Worm (Caenorhabditis elegans) whole organism, midembryonic: ENCODE data around the gene F47G9.4.
A peak's percentile ranks its signal among the peaks of the same experiment; 100 is the strongest.

ENCODE experiments used
- T22C8.4 ChIP-seq: fragments of 200-800 bp; sonication (Bioruptor generic); IDR thresholded peaks from 2 replicates; pipeline ENCODE4 v1.3.6; 2022; ENCODE audit warnings: missing genetic modification characterization, missing compliant biosample characterization
- cog-1 ChIP-seq: sonication (generic microtip); optimal IDR thresholded peaks from 2 replicates; lab custom pipeline; 2016; ENCODE audit warnings: missing genetic modification characterization, missing compliant biosample characterization
- flt-1 ChIP-seq: fragments of 200-800 bp; sonication (Bioruptor generic); IDR thresholded peaks from 2 replicates; pipeline ENCODE4 v1.3.6; 2022; ENCODE audit warnings: missing genetic modification characterization, missing compliant biosample characterization
- klf-2 ChIP-seq: fragments of 200-800 bp; sonication (Bioruptor generic); conservative IDR thresholded peaks from 2 replicates; pipeline ENCODE4 v1.3.6; 2022; ENCODE audit warnings: missing genetic modification reagents, missing genetic modification characterization, missing compliant biosample characterization
- med-1 ChIP-seq: sonication (generic microtip); optimal IDR thresholded peaks from 2 replicates; lab custom pipeline; 2017; ENCODE audit warnings: missing genetic modification characterization, mild to moderate bottlenecking, missing compliant biosample characterization, antibody characterized with exemption, missing genetic modification reagents; ENCODE audit not compliant: insufficient read depth
- ref-1 ChIP-seq: fragments of 200-800 bp; sonication (Bioruptor generic); conservative IDR thresholded peaks from 2 replicates; pipeline ENCODE4 v1.3.6; 2022; ENCODE audit warnings: missing genetic modification reagents, missing genetic modification characterization, missing compliant biosample characterization
- tab-1 ChIP-seq: fragments of 200-800 bp; sonication (Bioruptor generic); IDR thresholded peaks from 2 replicates; pipeline ENCODE4 v1.3.6; 2022; ENCODE audit warnings: missing genetic modification characterization, missing compliant biosample characterization
- ztf-23 ChIP-seq: fragments of 200-800 bp; sonication (Bioruptor generic); IDR thresholded peaks from 2 replicates; pipeline ENCODE4 v1.3.6; 2022; ENCODE audit warnings: missing genetic modification reagents, missing genetic modification characterization, missing compliant biosample characterization
- ztf-29 ChIP-seq: fragments of 200-800 bp; sonication (Bioruptor generic); IDR thresholded peaks from 2 replicates; pipeline ENCODE4 v1.3.6; 2022; ENCODE audit warnings: missing genetic modification reagents, missing genetic modification characterization, missing compliant biosample characterization

F47G9.4 gene

ce11 chrV:11321719-11322118 is at the start of gene F47G9.4:
Gene F47G9.4, minus strand, starts transcription at chrV:11321816.
- no peak for TF ChIP-seq med-1
- TF ChIP-seq ztf-23 (GFP tag; lab: Robert Waterston, UW) = no peak
- TF ChIP-seq tab-1 (GFP tag; lab: Robert Waterston, UW) = no peak
- no peak for TF ChIP-seq cog-1 (tag; lab: Kevin White, UChicago)
- TF ChIP-seq flt-1 (GFP tag; lab: Robert Waterston, UW) = no peak
- TF ChIP-seq ztf-29 (GFP tag; lab: Robert Waterston, UW) = no peak
- no peak for TF ChIP-seq ref-1 (GFP tag; lab: Robert Waterston, UW)
- no peak for TF ChIP-seq klf-2 (GFP tag; lab: Robert Waterston, UW)

ce11 chrV:11366129-11366528 is 44.5 kb upstream of the F47G9.4 start, which contains the start of gene dop-5:
Gene dop-5, minus strand, starts transcription at chrV:11366229.
- TF ChIP-seq cog-1 (tag; lab: Kevin White, UChicago) (no peak), med-1 (no peak), tab-1 (GFP tag; lab: Robert Waterston, UW) (no peak), klf-2 (GFP tag; lab: Robert Waterston, UW) (no peak), flt-1 (GFP tag; lab: Robert Waterston, UW) (no peak), T22C8.4 (GFP tag; lab: Robert Waterston, UW) (no peak)

- TF ChIP-seq ztf-23 (GFP tag; lab: Robert Waterston, UW) = no peak
- TF ChIP-seq flt-1 (GFP tag; lab: Robert Waterston, UW) = no peak
- TF ChIP-seq T22C8.4 (GFP tag; lab: Robert Waterston, UW) = no peak
- TF ChIP-seq ztf-29 (GFP tag; lab: Robert Waterston, UW) = no peak
- TF ChIP-seq med-1 = no peak
- no peak for TF ChIP-seq klf-2 (GFP tag; lab: Robert Waterston, UW)
- no peak for TF ChIP-seq ref-1 (GFP tag; lab: Robert Waterston, UW)
- TF ChIP-seq cog-1 (tag; lab: Kevin White, UChicago) = no peak
Observed at ce11 chrV:11363575-11363974, 42.0 kb upstream of the F47G9.4 start.

- TF ChIP-seq med-1 = no peak
- TF ChIP-seq ref-1 (GFP tag; lab: Robert Waterston, UW) = no peak
- TF ChIP-seq ztf-23 (GFP tag; lab: Robert Waterston, UW) = no peak
- TF ChIP-seq ztf-29 (GFP tag; lab: Robert Waterston, UW) = no peak
- TF ChIP-seq tab-1 (GFP tag; lab: Robert Waterston, UW) = no peak
- TF ChIP-seq flt-1 (GFP tag; lab: Robert Waterston, UW) = no peak
- no peak for TF ChIP-seq klf-2 (GFP tag; lab: Robert Waterston, UW)
- TF ChIP-seq cog-1 (tag; lab: Kevin White, UChicago) = no peak
- TF ChIP-seq T22C8.4 (GFP tag; lab: Robert Waterston, UW) = no peak
Observed at ce11 chrV:11354264-11354663, 32.6 kb upstream of the F47G9.4 start.

ce11 chrV:11352893-11353292 is 31.3 kb upstream of the F47G9.4 start, which contains the start of gene npr-25:
Gene npr-25, minus strand, starts transcription at chrV:11352993.
- TF ChIP-seq ref-1 (GFP tag; lab: Robert Waterston, UW) (no peak), klf-2 (GFP tag; lab: Robert Waterston, UW) (no peak)

ce11 chrV:11351263-11351662 is 29.6 kb upstream of the F47G9.4 start:
- TF ChIP-seq ztf-29 (GFP tag; lab: Robert Waterston, UW) = no peak
- no peak for TF ChIP-seq tab-1 (GFP tag; lab: Robert Waterston, UW)
- TF ChIP-seq T22C8.4 (GFP tag; lab: Robert Waterston, UW) = no peak
- TF ChIP-seq med-1 = no peak
- no peak for TF ChIP-seq ztf-23 (GFP tag; lab: Robert Waterston, UW)
- TF ChIP-seq flt-1 (GFP tag; lab: Robert Waterston, UW) = no peak
- no peak for TF ChIP-seq ref-1 (GFP tag; lab: Robert Waterston, UW)

ce11 chrV:11346912-11347311 is 25.3 kb upstream of the F47G9.4 start, which contains the start of gene grl-7:
Gene grl-7, minus strand, starts transcription at chrV:11347012.
- TF ChIP-seq flt-1 (GFP tag; lab: Robert Waterston, UW) = no peak
- no peak for TF ChIP-seq ref-1 (GFP tag; lab: Robert Waterston, UW)
- no peak for TF ChIP-seq cog-1 (tag; lab: Kevin White, UChicago)
- no peak for TF ChIP-seq klf-2 (GFP tag; lab: Robert Waterston, UW)
- TF ChIP-seq T22C8.4 (GFP tag; lab: Robert Waterston, UW) = no peak
- no peak for TF ChIP-seq ztf-29 (GFP tag; lab: Robert Waterston, UW)
- no peak for TF ChIP-seq ztf-23 (GFP tag; lab: Robert Waterston, UW)
- TF ChIP-seq tab-1 (GFP tag; lab: Robert Waterston, UW) = no peak
- TF ChIP-seq med-1 = no peak

- TF ChIP-seq flt-1 (GFP tag; lab: Robert Waterston, UW) (peak; percentile 53; the same call in 1 of the 2 replicates), tab-1 (GFP tag; lab: Robert Waterston, UW) (no peak), cog-1 (tag; lab: Kevin White, UChicago) (no peak)
Observed at ce11 chrV:11344816-11345336, 23.3 kb upstream of the F47G9.4 start.

ce11 chrV:11344112-11344511 is 22.5 kb upstream of the F47G9.4 start:
- TF ChIP-seq ztf-23 (GFP tag; lab: Robert Waterston, UW) = no peak

- TF ChIP-seq klf-2 (GFP tag; lab: Robert Waterston, UW) (no peak), flt-1 (GFP tag; lab: Robert Waterston, UW) (no peak), ref-1 (GFP tag; lab: Robert Waterston, UW) (no peak), ztf-23 (GFP tag; lab: Robert Waterston, UW) (no peak), T22C8.4 (GFP tag; lab: Robert Waterston, UW) (no peak), med-1 (no peak), tab-1 (GFP tag; lab: Robert Waterston, UW) (no peak)
Observed at ce11 chrV:11341913-11342312, 20.3 kb upstream of the F47G9.4 start, which contains the start of gene T02E9.5. Gene T02E9.5, plus strand, starts transcription at chrV:11342233.
